Fruit fly (Drosophila melanogaster): Measurements from ENCODE around the gene Cad87A.

The Cad87A gene

DNA sequence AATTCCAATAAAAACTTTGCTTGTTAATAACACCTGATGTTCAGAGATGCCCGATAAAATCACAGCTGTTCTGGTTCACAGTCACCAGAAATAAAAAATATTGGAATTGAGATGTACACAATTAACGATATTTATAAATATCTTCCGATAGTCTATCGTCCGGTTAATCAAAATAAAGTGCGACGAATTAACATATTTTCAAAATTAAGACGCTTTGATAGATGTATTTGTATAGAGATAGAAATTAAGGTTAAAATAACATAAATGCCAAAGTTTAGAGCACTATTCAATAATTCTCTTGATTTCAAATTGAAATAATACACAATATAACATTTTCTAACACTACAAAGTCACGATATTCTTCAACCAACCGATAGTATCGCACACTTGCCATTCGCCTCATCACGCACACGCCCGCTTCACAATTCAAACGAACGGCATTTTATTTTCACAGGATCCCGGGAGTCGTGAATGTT is 13.8 kb upstream of the Cad87A start, which contains the start of the genes CG3281 and aurA (continued):
- TF ChIP-seq sob (GFP tag; IDR thresholded peaks at IDR 0.05) (peak; percentile 82; the same call in 1 of the 2 replicates), bsh (GFP tag; optimal IDR thresholded peaks at IDR 0.05) (peak in 1 of 2 experiments; percentile 54), Fer1 (GFP tag; optimal IDR thresholded peaks at IDR 0.05) (peak; percentile 62), Tbp (GFP tag; optimal IDR thresholded peaks at IDR 0.05) (peak; percentile 25), Antp (GFP tag; optimal IDR thresholded peaks at IDR 0.05) (peak; percentile 72), Dip3 (GFP tag; optimal IDR thresholded peaks at IDR 0.05) (peak; percentile 65), Fer2 (tag; optimal IDR thresholded peaks at IDR 0.05) (peak; percentile 67), salm (tag; optimal IDR thresholded peaks at IDR 0.05) (peak; percentile 15), sisA (GFP tag; IDR thresholded peaks at IDR 0.05) (peak; percentile 73), CG7963 (GFP tag; IDR thresholded peaks at IDR 0.05; ENCODE audit: partially characterized antibody) (peak; percentile 88), CG9932 (GFP tag; IDR thresholded peaks at IDR 0.05) (peak; percentile 87), ash1 (GFP tag; optimal IDR thresholded peaks at IDR 0.05) (no peak), CG6813 (GFP tag; optimal IDR thresholded peaks at IDR 0.05) (no peak), CG8388 (GFP tag; optimal IDR thresholded peaks at IDR 0.05) (peak; percentile 41), B-H2 (GFP tag; optimal IDR thresholded peaks at IDR 0.05) (peak; percentile 58), crol (GFP tag; IDR thresholded peaks at IDR 0.05) (0 out of 2 replicates have a peak, but pooled peaks have one; percentile 9), h (optimal IDR thresholded peaks at IDR 0.05) (no peak), HmgD (GFP tag; optimal IDR thresholded peaks at IDR 0.05) (peak; percentile 64), Mrtf (GFP tag; IDR thresholded peaks at IDR 0.05) (no peak), Ptx1 (GFP tag; IDR thresholded peaks at IDR 0.05) (peak; percentile 66), gsb-n (tag; optimal IDR thresholded peaks at IDR 0.05) (peak; percentile 67), Abd-B (GFP tag; optimal IDR thresholded peaks at IDR 0.05) (peak; percentile 87), CG1024 (GFP tag; IDR thresholded peaks at IDR 0.05) (no peak), CG10321 (GFP tag; IDR thresholded peaks at IDR 0.05) (no peak), caup (GFP tag; optimal IDR thresholded peaks at IDR 0.05; ENCODE audit: severe bottlenecking) (no peak), CG1647 (GFP tag; optimal IDR thresholded peaks at IDR 0.05) (peak; percentile 68), CG2202 (tag; optimal IDR thresholded peaks at IDR 0.05) (peak; percentile 20), CG17359 (tag; optimal IDR thresholded peaks at IDR 0.05) (peak; percentile 60), CG8765 (GFP tag; IDR thresholded peaks at IDR 0.05) (0 out of 2 replicates have a peak, but pooled peaks have one; percentile 23), Usf (GFP tag; optimal IDR thresholded peaks at IDR 0.05) (peak; percentile 31), CG7556 (GFP tag; optimal IDR thresholded peaks at IDR 0.05) (peak; percentile 54), tap (tag; optimal IDR thresholded peaks at IDR 0.05) (no peak), ase (GFP tag; IDR thresholded peaks at IDR 0.05) (peak; percentile 32; the same call in 1 of the 3 replicates), D19B (GFP tag; optimal IDR thresholded peaks at IDR 0.05) (peak; percentile 26), ab (GFP tag; optimal IDR thresholded peaks at IDR 0.05) (no peak), CG17829 (tag; optimal IDR thresholded peaks at IDR 0.05) (peak; percentile 76), CG11695 (GFP tag; IDR thresholded peaks at IDR 0.05) (peak; percentile 50; the same call in 1 of the 3 replicates), tio (GFP tag; optimal IDR thresholded peaks at IDR 0.05) (no peak), CG9817 (tag; optimal IDR thresholded peaks at IDR 0.05) (peak; percentile 82), dysf (GFP tag; IDR thresholded peaks at IDR 0.05) (peak; percentile 71), CG31441 (GFP tag; IDR thresholded peaks at IDR 0.05) (peak; percentile 94), YL-1 (GFP tag; optimal IDR thresholded peaks at IDR 0.05) (peak; percentile 68), H2.0 (GFP tag; IDR thresholded peaks at IDR 0.05) (0 out of 2 replicates have a peak, but pooled peaks have one; percentile 24), CG10543 (GFP tag; optimal IDR thresholded peaks at IDR 0.05) (peak; percentile 77), CG13424 (tag; optimal IDR thresholded peaks at IDR 0.05) (peak; percentile 79), sens (GFP tag) (peak; percentile 97), CG13894 (tag; optimal IDR thresholded peaks at IDR 0.05) (peak; percentile 48), dpn (GFP tag; optimal IDR thresholded peaks at IDR 0.05) (peak; percentile 72 to 83), CG3407 (GFP tag; optimal IDR thresholded peaks at IDR 0.05) (peak; percentile 1), vfl (GFP tag; optimal IDR thresholded peaks at IDR 0.05) (peak; percentile 67), zen2 (GFP tag; IDR thresholded peaks at IDR 0.05; ENCODE audit: partially characterized antibody) (peak; percentile 84)

Data from whole organism, embryonic.